Fruit fly (Drosophila melanogaster) whole organism, embryonic: Measurements from ENCODE around the gene CG34300.

Experiments
- CG10274 ChIP-seq: fragments of 200-800 bp; sonication (Bioruptor generic); optimal IDR thresholded peaks from 3 replicates; lab custom pipeline; 2017; ENCODE audit warnings: missing biosample characterization, mild to moderate bottlenecking, missing genetic modification characterization
- CG17829 ChIP-seq: fragments of 200-800 bp; optimal IDR thresholded peaks from 2 replicates; lab custom pipeline; 2019; ENCODE audit warnings: missing biosample characterization, mild to moderate bottlenecking, missing genetic modification characterization, moderate library complexity
- Oaz ChIP-seq: fragments of 200-800 bp; sonication (Bioruptor generic); IDR thresholded peaks from 2 replicates; pipeline ENCODE4 v1.3.6; 2022; ENCODE audit warnings: missing biosample characterization, missing genetic modification characterization

DNA sequence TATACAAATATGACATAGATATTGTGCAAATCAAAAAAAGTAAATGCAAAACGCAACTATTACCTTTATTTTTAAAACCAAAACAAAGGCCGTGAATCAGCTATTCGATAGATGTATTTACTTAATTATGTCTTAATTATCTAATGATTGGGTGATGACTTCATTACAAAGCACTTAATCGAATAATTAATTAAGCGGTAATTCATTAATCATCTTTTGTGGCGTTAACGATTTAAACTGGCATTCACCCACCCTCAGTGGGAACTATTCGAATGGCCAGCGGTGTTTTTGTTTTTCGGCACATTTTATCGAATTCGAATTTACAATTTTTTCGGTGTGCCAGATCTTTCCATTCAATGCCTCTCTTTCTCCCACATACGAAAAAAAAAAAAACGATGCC lies 31.0 kb upstream of the CG34300 start:
- no peak for TF ChIP-seq CG17829 (tag; lab: Kevin White, UChicago)
- no peak for TF ChIP-seq CG10274 (GFP tag; lab: Kevin White, UChicago)
- no peak for TF ChIP-seq Oaz
